Worm (Caenorhabditis elegans) whole organism, young adult: ENCODE results near the gene zyg-11.
A peak's percentile ranks its signal among the peaks of the same experiment; 100 is the strongest.

Experiments
- B0035.1 ChIP-seq: sonication (generic microtip); optimal IDR thresholded peaks from 2 replicates; lab custom pipeline; 2016; ENCODE audit warnings: missing genetic modification characterization, mild to moderate bottlenecking, missing compliant biosample characterization, missing genotype, missing genetic modification reagents
- B0336.3 ChIP-seq: fragments of 200-800 bp; sonication (Bioruptor generic); IDR thresholded peaks from 2 replicates; pipeline ENCODE4 v1.3.6; 2022; ENCODE audit warnings: missing genetic modification characterization, missing compliant biosample characterization
- C17E4.6 ChIP-seq: fragments of 200-800 bp; sonication (Bioruptor generic); IDR thresholded peaks from 2 replicates; pipeline ENCODE4 v1.3.6; 2022; ENCODE audit warnings: missing genetic modification reagents, missing genetic modification characterization, missing compliant biosample characterization
- F22D6.2 ChIP-seq: sonication (generic microtip); optimal IDR thresholded peaks from 2 replicates; lab custom pipeline; 2016; ENCODE audit warnings: mild to moderate bottlenecking, missing genetic modification characterization, missing compliant biosample characterization
- F23B12.7 ChIP-seq: sonication (generic microtip); optimal IDR thresholded peaks from 2 replicates; lab custom pipeline; 2017; ENCODE audit warnings: missing genetic modification characterization, mild to moderate bottlenecking, missing compliant biosample characterization, antibody characterized with exemption, moderate library complexity; ENCODE audit not compliant: insufficient read depth
- F33H1.4 ChIP-seq: fragments of 200-800 bp; sonication (Bioruptor generic); IDR thresholded peaks from 2 replicates; pipeline ENCODE4 v1.3.6; 2022; ENCODE audit warnings: missing genetic modification reagents, missing genetic modification characterization, missing compliant biosample characterization
- F57C9.4 ChIP-seq: sonication (generic microtip); optimal IDR thresholded peaks from 2 replicates; lab custom pipeline; 2017; ENCODE audit warnings: mild to moderate bottlenecking, missing genetic modification characterization, missing compliant biosample characterization
- K11D2.4 ChIP-seq: fragments of 200-800 bp; sonication (Bioruptor generic); IDR thresholded peaks from 2 replicates; pipeline ENCODE4 v1.3.6; 2022; ENCODE audit warnings: missing genetic modification reagents, missing genetic modification characterization, missing compliant biosample characterization
- Y56A3A.18 ChIP-seq: fragments of 200-800 bp; sonication (Bioruptor generic); IDR thresholded peaks from 2 replicates; pipeline ENCODE4 v1.3.6; 2022; ENCODE audit warnings: missing genetic modification reagents, missing genetic modification characterization, missing compliant biosample characterization
- Y95B8A.8 ChIP-seq: fragments of 200-800 bp; sonication (Bioruptor generic); IDR thresholded peaks from 2 replicates; pipeline ENCODE4 v1.3.6; 2022; ENCODE audit warnings: missing genetic modification reagents, missing genetic modification characterization, missing compliant biosample characterization
- ZK185.1 ChIP-seq: sonication (generic microtip); optimal IDR thresholded peaks from 2 replicates; lab custom pipeline; 2016; ENCODE audit warnings: mild to moderate bottlenecking, missing genetic modification characterization, missing compliant biosample characterization; ENCODE audit not compliant: poor library complexity, severe bottlenecking
- akir-1 ChIP-seq: fragments of 200-800 bp; sonication (Bioruptor generic); optimal IDR thresholded peaks from 2 replicates; lab custom pipeline; 2018; ENCODE audit warnings: mild to moderate bottlenecking, missing genetic modification characterization, moderate library complexity, missing compliant biosample characterization
- ama-1 ChIP-seq, 3 experiments: fragments of 150-350 bp in 1 of 3; sonication (generic microtip) in 2 of 3; optimal IDR thresholded peaks; 2 replicates each; lab custom pipeline; 2014 to 2018; ENCODE audit warnings: missing biosample characterization in 2 of 3, missing genetic modification characterization in 2 of 3, missing genetic modification reagents in 2 of 3
- athp-1 ChIP-seq: sonication (generic microtip); optimal IDR thresholded peaks from 2 replicates; lab custom pipeline; 2017; ENCODE audit warnings: mild to moderate bottlenecking, missing genetic modification characterization, missing compliant biosample characterization
- attf-5 ChIP-seq: fragments of 200-800 bp; sonication (Bioruptor generic); optimal IDR thresholded peaks from 2 replicates; lab custom pipeline; 2018; ENCODE audit warnings: mild to moderate bottlenecking, missing genetic modification characterization, missing compliant biosample characterization
- bed-2 ChIP-seq: fragments of 200-800 bp; sonication (Bioruptor generic); IDR thresholded peaks from 2 replicates; pipeline ENCODE4 v1.3.6; 2022; ENCODE audit warnings: missing genetic modification reagents, missing genetic modification characterization, missing compliant biosample characterization
- cebp-2 ChIP-seq: fragments of 200-800 bp; sonication (Bioruptor generic); IDR thresholded peaks from 2 replicates; pipeline ENCODE4 v1.3.6; 2022; ENCODE audit warnings: missing genetic modification characterization, missing compliant biosample characterization
- ceh-91 ChIP-seq: fragments of 200-800 bp; sonication (Bioruptor generic); IDR thresholded peaks from 2 replicates; pipeline ENCODE4 v1.3.6; 2022; ENCODE audit warnings: missing genetic modification reagents, missing genetic modification characterization, missing compliant biosample characterization
- chd-7 ChIP-seq: sonication (generic microtip); optimal IDR thresholded peaks from 2 replicates; lab custom pipeline; 2016; ENCODE audit warnings: mild to moderate bottlenecking, missing genetic modification characterization, moderate library complexity, missing compliant biosample characterization
- die-1 ChIP-seq: sonication (generic microtip); optimal IDR thresholded peaks from 2 replicates; lab custom pipeline; 2016; ENCODE audit warnings: missing genotype, mild to moderate bottlenecking, missing genetic modification characterization, missing compliant biosample characterization
- dpff-1 ChIP-seq: sonication (generic microtip); optimal IDR thresholded peaks from 2 replicates; lab custom pipeline; 2017; ENCODE audit warnings: mild to moderate bottlenecking, missing genetic modification characterization, missing compliant biosample characterization
- efl-1 ChIP-seq: fragments of 150-350 bp; optimal IDR thresholded peaks from 2 replicates; lab custom pipeline; 2014; ENCODE audit warnings: missing biosample characterization, missing genetic modification reagents, missing genetic modification characterization
- egl-18 ChIP-seq: fragments of 200-800 bp; sonication (Bioruptor generic); IDR thresholded peaks from 2 replicates; pipeline ENCODE4 v1.3.6; 2022; ENCODE audit warnings: missing genetic modification reagents, missing genetic modification characterization, missing compliant biosample characterization
- ekl-4 ChIP-seq: fragments of 200-800 bp; sonication (Bioruptor generic); IDR thresholded peaks from 2 replicates; pipeline ENCODE4 v1.3.6; 2022; ENCODE audit warnings: missing genetic modification reagents, missing genetic modification characterization, missing compliant biosample characterization
- gei-17 ChIP-seq: fragments of 200-800 bp; sonication (Bioruptor generic); optimal IDR thresholded peaks from 2 replicates; lab custom pipeline; 2018; ENCODE audit warnings: mild to moderate bottlenecking, missing genetic modification characterization, missing compliant biosample characterization
- him-1 ChIP-seq: sonication (generic microtip); optimal IDR thresholded peaks from 2 replicates; lab custom pipeline; 2016; ENCODE audit warnings: missing genotype, missing genetic modification reagents, missing genetic modification characterization, missing compliant biosample characterization
- hmg-1.2 ChIP-seq: fragments of 200-800 bp; sonication (Bioruptor generic); IDR thresholded peaks from 2 replicates; pipeline ENCODE4 v1.3.6; 2022; ENCODE audit warnings: missing genetic modification reagents, missing genetic modification characterization, missing compliant biosample characterization
- let-607 ChIP-seq, 2 experiments: fragments of 200-800 bp in 1 of 2; sonication (Bioruptor generic) in 1 of 2; sonication (generic microtip) in 1 of 2; optimal IDR thresholded peaks; 2 replicates each; lab custom pipeline; 2016 to 2018; ENCODE audit warnings: mild to moderate bottlenecking in 2 of 2, missing compliant biosample characterization in 2 of 2, missing genetic modification characterization in 2 of 2, moderate library complexity in 2 of 2, missing genotype in 1 of 2
- lin-26 ChIP-seq: fragments of 200-800 bp; sonication (Bioruptor generic); IDR thresholded peaks from 2 replicates; pipeline ENCODE4 v1.3.6; 2022; ENCODE audit warnings: missing genetic modification reagents, missing genetic modification characterization, missing compliant biosample characterization
- lin-35 ChIP-seq, 3 experiments: fragments of 150-350 bp in 2 of 3; sonication (generic microtip) in 1 of 3; optimal IDR thresholded peaks; 2 replicates each; lab custom pipeline; 2014 to 2018; ENCODE audit warnings: missing biosample characterization in 3 of 3, missing genetic modification characterization in 3 of 3, missing genetic modification reagents in 3 of 3
- lin-40 ChIP-seq: sonication (generic microtip); optimal IDR thresholded peaks from 2 replicates; lab custom pipeline; 2016; ENCODE audit warnings: missing genetic modification characterization, mild to moderate bottlenecking, missing compliant biosample characterization, missing genotype, missing genetic modification reagents
- lir-1 ChIP-seq: fragments of 200-800 bp; sonication (Bioruptor generic); conservative IDR thresholded peaks from 2 replicates; pipeline ENCODE4 v1.3.6; 2022; ENCODE audit warnings: missing genetic modification reagents, missing genetic modification characterization, missing compliant biosample characterization
- lsl-1 ChIP-seq: fragments of 200-800 bp; sonication (Bioruptor generic); optimal IDR thresholded peaks from 2 replicates; lab custom pipeline; 2018; ENCODE audit warnings: mild to moderate bottlenecking, missing genetic modification characterization, moderate library complexity, missing compliant biosample characterization
- madf-10 ChIP-seq: sonication (generic microtip); optimal IDR thresholded peaks from 2 replicates; lab custom pipeline; 2016; ENCODE audit warnings: mild to moderate bottlenecking, missing genetic modification characterization, missing compliant biosample characterization
- madf-6 ChIP-seq: fragments of 200-800 bp; sonication (Bioruptor generic); IDR thresholded peaks from 2 replicates; pipeline ENCODE4 v1.3.6; 2022; ENCODE audit warnings: missing genetic modification reagents, missing genetic modification characterization, missing compliant biosample characterization
- madf-8 ChIP-seq: fragments of 200-800 bp; sonication (Bioruptor generic); conservative IDR thresholded peaks from 2 replicates; pipeline ENCODE4 v1.3.6; 2022; ENCODE audit warnings: missing genetic modification reagents, missing genetic modification characterization, missing compliant biosample characterization
- mxl-1 ChIP-seq: sonication (generic microtip); optimal IDR thresholded peaks from 2 replicates; lab custom pipeline; 2016; ENCODE audit warnings: missing genetic modification characterization, missing compliant biosample characterization
- nfya-2 ChIP-seq: fragments of 200-800 bp; sonication (Bioruptor generic); IDR thresholded peaks from 2 replicates; pipeline ENCODE4 v1.3.6; 2022; ENCODE audit warnings: missing genetic modification reagents, missing genetic modification characterization, missing compliant biosample characterization
- nhr-120 ChIP-seq: fragments of 200-800 bp; sonication (Bioruptor generic); IDR thresholded peaks from 2 replicates; pipeline ENCODE4 v1.3.6; 2022; ENCODE audit warnings: missing genetic modification characterization, missing compliant biosample characterization
- nhr-27 ChIP-seq: fragments of 200-800 bp; sonication (Bioruptor generic); optimal IDR thresholded peaks from 2 replicates; lab custom pipeline; 2018; ENCODE audit warnings: mild to moderate bottlenecking, missing genetic modification characterization, moderate library complexity, missing compliant biosample characterization
- nhr-80 ChIP-seq: sonication (generic microtip); optimal IDR thresholded peaks from 2 replicates; lab custom pipeline; 2016; ENCODE audit warnings: missing genetic modification characterization, missing compliant biosample characterization
- pbrm-1 ChIP-seq: fragments of 200-800 bp; sonication (Bioruptor generic); IDR thresholded peaks from 2 replicates; pipeline ENCODE4 v1.3.6; 2022; ENCODE audit warnings: missing genetic modification reagents, missing genetic modification characterization, missing compliant biosample characterization
- pha-4 ChIP-seq: fragments of 150-350 bp; sonication (generic microtip); optimal IDR thresholded peaks from 2 replicates; lab custom pipeline; 2014; ENCODE audit warnings: missing biosample characterization, missing genetic modification reagents, missing genetic modification characterization
- snpc-3.4 ChIP-seq: sonication (generic microtip); optimal IDR thresholded peaks from 2 replicates; lab custom pipeline; 2017; ENCODE audit warnings: missing genetic modification characterization, mild to moderate bottlenecking, missing compliant biosample characterization, antibody characterized with exemption, moderate library complexity, missing genotype, missing genetic modification reagents
- tbp1 ChIP-seq: fragments of 200-800 bp; sonication (Bioruptor generic); optimal IDR thresholded peaks from 2 replicates; lab custom pipeline; 2018; ENCODE audit warnings: mild to moderate bottlenecking, missing genetic modification characterization, missing compliant biosample characterization
- unc-130 ChIP-seq: sonication (generic microtip); optimal IDR thresholded peaks from 2 replicates; lab custom pipeline; 2016; ENCODE audit warnings: missing genetic modification reagents, missing genetic modification characterization, missing compliant biosample characterization
- ztf-25 ChIP-seq: fragments of 200-800 bp; sonication (Bioruptor generic); IDR thresholded peaks from 2 replicates; pipeline ENCODE4 v1.3.6; 2022; ENCODE audit warnings: missing genetic modification reagents, missing genetic modification characterization, missing compliant biosample characterization
- ztf-26 ChIP-seq: sonication (generic microtip); optimal IDR thresholded peaks from 2 replicates; lab custom pipeline; 2017; ENCODE audit warnings: missing genetic modification characterization, missing compliant biosample characterization
- ztf-6 ChIP-seq: fragments of 200-800 bp; sonication (Bioruptor generic); IDR thresholded peaks from 2 replicates; pipeline ENCODE4 v1.3.6; 2022; ENCODE audit warnings: missing genetic modification reagents, missing genetic modification characterization, missing compliant biosample characterization

zyg-11 gene

DNA sequence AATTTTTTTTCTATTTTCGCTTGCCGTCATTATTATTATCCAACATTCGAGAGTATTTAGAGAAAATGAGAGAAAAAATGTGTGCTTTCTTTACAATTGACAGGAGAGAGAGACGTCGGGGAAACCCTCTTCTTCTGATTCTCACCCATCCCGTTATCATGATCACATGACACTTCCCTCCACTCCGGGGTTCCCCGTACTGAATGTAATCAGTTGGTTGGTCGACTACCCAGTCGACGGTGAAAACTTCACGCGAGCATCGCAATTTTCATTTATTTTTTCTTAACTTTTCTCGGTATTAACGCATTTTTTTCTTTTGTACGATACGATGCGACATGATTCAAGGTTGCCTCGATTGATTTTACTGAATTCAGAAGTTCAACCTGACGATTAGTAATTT, 1.3 kb upstream of the zyg-11 start (continued):
- peak; percentile 46; the same call in 1 of the 2 replicates for TF ChIP-seq pbrm-1
- TF ChIP-seq lin-35 (GFP tag; optimal IDR thresholded peaks at IDR 0.05; lab: Kevin White, UChicago), result no peak
- TF ChIP-seq chd-7, result peak; percentile 51
- TF ChIP-seq hmg-1.2 (GFP tag; lab: Robert Waterston, UW), result no peak
- TF ChIP-seq nhr-27 (tag; lab: Kevin White, UChicago), result no peak
- TF ChIP-seq tbp1 (GFP tag; lab: Kevin White, UChicago), result no peak
- no peak for TF ChIP-seq madf-10
- no peak for TF ChIP-seq F23B12.7 (tag; lab: Kevin White, UChicago)
- no peak for TF ChIP-seq bed-2
- TF ChIP-seq mxl-1 (tag; lab: Kevin White, UChicago), result no peak
- no peak for TF ChIP-seq madf-6 (GFP tag; lab: Robert Waterston, UW)
- no peak for TF ChIP-seq efl-1 (GFP tag; lab: Kevin White, UChicago)
- no peak for TF ChIP-seq dpff-1
- no peak for TF ChIP-seq him-1 (tag; lab: Kevin White, UChicago)
- TF ChIP-seq B0336.3, result no peak
- TF ChIP-seq ztf-6 (GFP tag; lab: Robert Waterston, UW), result no peak
- no peak for TF ChIP-seq cebp-2
- TF ChIP-seq ztf-26 (tag; lab: Kevin White, UChicago), result no peak
- no peak for TF ChIP-seq gei-17 (GFP tag; lab: Kevin White, UChicago)
- no peak for TF ChIP-seq F22D6.2
- no peak for TF ChIP-seq Y56A3A.18 (GFP tag; lab: Robert Waterston, UW)
- TF ChIP-seq ZK185.1 (tag; lab: Kevin White, UChicago), result no peak
- TF ChIP-seq ztf-25 (GFP tag; lab: Robert Waterston, UW), result no peak
- TF ChIP-seq lin-40 (tag; lab: Kevin White, UChicago), result no peak
- TF ChIP-seq madf-8, result no peak
- no peak for TF ChIP-seq ekl-4 (GFP tag; lab: Robert Waterston, UW)
- TF ChIP-seq K11D2.4, result 0 out of 2 replicates have a peak, but pooled peaks have one; percentile 36
- TF ChIP-seq die-1, result no peak
- TF ChIP-seq unc-130 (GFP tag; lab: Kevin White, UChicago), result no peak
- TF ChIP-seq ama-1 (optimal IDR thresholded peaks at IDR 0.05; lab: Kevin White, UChicago), result no peak
- no peak for TF ChIP-seq ama-1 (GFP tag; optimal IDR thresholded peaks at IDR 0.05; lab: Kevin White, UChicago)
- TF ChIP-seq lin-26 (GFP tag; lab: Robert Waterston, UW), result no peak
- TF ChIP-seq F33H1.4 (GFP tag; lab: Robert Waterston, UW), result peak; percentile 11; the same call in 1 of the 2 replicates
- TF ChIP-seq lir-1 (GFP tag; lab: Robert Waterston, UW), result no peak
- no peak for TF ChIP-seq nhr-120 (GFP tag; lab: Robert Waterston, UW)
- TF ChIP-seq attf-5 (GFP tag; lab: Kevin White, UChicago), result no peak
- TF ChIP-seq F57C9.4, result no peak
- TF ChIP-seq lsl-1 (GFP tag; lab: Kevin White, UChicago), result no peak
- TF ChIP-seq nfya-2 (GFP tag; lab: Robert Waterston, UW), result no peak
- no peak for TF ChIP-seq akir-1 (GFP tag; lab: Kevin White, UChicago)
- no peak for TF ChIP-seq ceh-91 (GFP tag; lab: Robert Waterston, UW)
- TF ChIP-seq snpc-3.4, result no peak
- no peak for TF ChIP-seq egl-18 (GFP tag; lab: Robert Waterston, UW)
- TF ChIP-seq athp-1 (tag; lab: Kevin White, UChicago), result no peak
- TF ChIP-seq pha-4 (tag; lab: Kevin White, UChicago), result no peak
- TF ChIP-seq nhr-80 (tag; lab: Kevin White, UChicago), result no peak
- no peak for TF ChIP-seq let-607 (tag; optimal IDR thresholded peaks at IDR 0.05; lab: Kevin White, UChicago)
- TF ChIP-seq Y95B8A.8 (GFP tag; lab: Robert Waterston, UW), result no peak
- no peak for TF ChIP-seq C17E4.6 (GFP tag; lab: Robert Waterston, UW)
- no peak for TF ChIP-seq B0035.1 (tag; lab: Kevin White, UChicago)
